Fruit fly (Drosophila melanogaster) whole organism: ENCODE data around the gene timeout.

ENCODE experiments used
- CG8478 ChIP-seq: fragments of >200 bp; optimal IDR thresholded peaks from 2 replicates; lab custom pipeline; 2018; ENCODE audit warnings: inconsistent platforms
- Dll ChIP-seq: fragments of >200 bp; optimal IDR thresholded peaks from 2 replicates; lab custom pipeline; 2017
- pan ChIP-seq: fragments of >200 bp; optimal IDR thresholded peaks from 2 replicates; lab custom pipeline; 2017

- no peak for TF ChIP-seq Dll (lab: Kevin White, UChicago)
- TF ChIP-seq pan (lab: Kevin White, UChicago) = no peak
- no peak for TF ChIP-seq CG8478 (lab: Kevin White, UChicago)
Measured at dm6 chr3R:13041750-13042149, 46.7 kb upstream of the timeout start, which contains the start of gene CG11670.
